Fruit fly (Drosophila melanogaster): Measurements from ENCODE around the gene kmg.

DNA sequence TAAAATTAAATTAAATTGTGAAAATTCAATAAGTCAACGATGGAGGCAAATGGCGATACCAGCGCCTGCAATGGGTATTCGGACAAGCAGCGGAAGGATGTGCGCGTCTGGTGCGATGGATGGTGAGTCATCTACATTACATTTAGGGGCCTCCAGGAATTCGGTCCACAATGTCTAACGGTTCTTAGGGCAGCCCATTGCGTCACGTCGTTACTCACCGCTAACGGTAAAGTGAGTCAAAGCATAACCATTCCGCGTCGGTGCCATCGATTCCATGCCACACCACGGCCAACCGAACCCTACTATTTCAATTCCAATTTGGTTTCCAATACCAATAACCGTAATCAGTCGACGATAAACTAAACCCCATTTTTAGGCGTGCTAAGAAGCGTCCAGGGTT lies 43.8 kb downstream of the kmg start:
- no peak for TF ChIP-seq D1 (tag; optimal IDR thresholded peaks at IDR 0.05)
- no peak for TF ChIP-seq CG9948 (tag; optimal IDR thresholded peaks at IDR 0.05)
- TF ChIP-seq Pif1B (GFP tag; optimal IDR thresholded peaks at IDR 0.05): no peak
- no peak for TF ChIP-seq fd96Ca (GFP tag; IDR thresholded peaks at IDR 0.05)
- no peak for TF ChIP-seq CG34367 (tag; optimal IDR thresholded peaks at IDR 0.05)
- no peak for TF ChIP-seq CG17806 (tag; optimal IDR thresholded peaks at IDR 0.05)

Data from whole organism, pupa.